Fruit fly (Drosophila melanogaster) whole organism, prepupa: Measurements from ENCODE around the gene betaNACtes1.

Experiments
- Blimp-1 ChIP-seq: fragments of 200-800 bp; sonication (Bioruptor generic); optimal IDR thresholded peaks from 3 replicates; lab custom pipeline; 2017; ENCODE audit warnings: missing biosample characterization, missing genetic modification characterization, mild to moderate bottlenecking, moderate library complexity, missing genetic modification reagents
- CG10631 ChIP-seq: fragments of 200-800 bp; sonication (Bioruptor generic); optimal IDR thresholded peaks from 2 replicates; lab custom pipeline; 2016; ENCODE audit warnings: missing biosample characterization, missing genetic modification characterization
- CG10669 ChIP-seq: fragments of 200-800 bp; sonication (Bioruptor generic); optimal IDR thresholded peaks from 3 replicates; lab custom pipeline; 2018; ENCODE audit warnings: missing biosample characterization, mild to moderate bottlenecking, missing genetic modification characterization, moderate library complexity
- CG11762 ChIP-seq: fragments of 200-800 bp; sonication (Bioruptor generic); optimal IDR thresholded peaks from 3 replicates; lab custom pipeline; 2016; ENCODE audit warnings: missing biosample characterization, missing genetic modification characterization; ENCODE audit not compliant: insufficient read depth
- CG11902 ChIP-seq: fragments of 200-800 bp; sonication (Bioruptor generic); optimal IDR thresholded peaks from 3 replicates; lab custom pipeline; 2016; ENCODE audit warnings: missing biosample characterization, missing genetic modification characterization
- CG15336 ChIP-seq: fragments of 200-800 bp; sonication (Bioruptor generic); IDR thresholded peaks from 2 replicates; pipeline ENCODE4 v1.3.6; 2022; ENCODE audit warnings: missing biosample characterization, missing genetic modification characterization
- CG31627 ChIP-seq: fragments of 200-800 bp; sonication (Bioruptor generic); optimal IDR thresholded peaks from 3 replicates; lab custom pipeline; 2016; ENCODE audit warnings: missing biosample characterization, missing genetic modification characterization
- CG32006 ChIP-seq: fragments of 200-800 bp; sonication (Bioruptor generic); optimal IDR thresholded peaks from 3 replicates; lab custom pipeline; 2017; ENCODE audit warnings: missing biosample characterization, mild to moderate bottlenecking, missing genetic modification characterization
- CG34406 ChIP-seq: fragments of 200-800 bp; sonication (Bioruptor generic); optimal IDR thresholded peaks from 3 replicates; lab custom pipeline; 2016; ENCODE audit warnings: missing biosample characterization, missing genetic modification characterization
- CG3919 ChIP-seq: fragments of 200-800 bp; sonication (Bioruptor generic); optimal IDR thresholded peaks from 3 replicates; lab custom pipeline; 2016; ENCODE audit warnings: missing biosample characterization, missing genetic modification characterization
- CG6163 ChIP-seq: fragments of 200-800 bp; sonication (Bioruptor generic); IDR thresholded peaks from 3 replicates; pipeline ENCODE4 v1.3.6; 2022; ENCODE audit warnings: missing biosample characterization, missing genetic modification characterization
- CG6792 ChIP-seq: fragments of 200-800 bp; sonication (Bioruptor generic); optimal IDR thresholded peaks from 3 replicates; lab custom pipeline; 2016; ENCODE audit warnings: missing biosample characterization, missing genetic modification characterization
- CG6808 ChIP-seq: fragments of 200-800 bp; sonication (Bioruptor generic); optimal IDR thresholded peaks from 3 replicates; lab custom pipeline; 2017; ENCODE audit warnings: missing biosample characterization, missing genetic modification characterization, mild to moderate bottlenecking, moderate library complexity, missing genetic modification reagents
- CG7368 ChIP-seq: fragments of 200-800 bp; sonication (Bioruptor generic); optimal IDR thresholded peaks from 3 replicates; lab custom pipeline; 2016; ENCODE audit warnings: missing biosample characterization, missing genetic modification characterization
- CG8119 ChIP-seq: fragments of 200-800 bp; sonication (Bioruptor generic); IDR thresholded peaks from 3 replicates; pipeline ENCODE4 v1.3.6; 2022; ENCODE audit warnings: missing biosample characterization, missing genetic modification characterization
- CG8632 ChIP-seq: fragments of 200-800 bp; sonication (Bioruptor generic); optimal IDR thresholded peaks from 3 replicates; lab custom pipeline; 2016; ENCODE audit warnings: missing biosample characterization, missing genetic modification characterization
- CG9139 ChIP-seq: fragments of 200-800 bp; sonication (Bioruptor generic); optimal IDR thresholded peaks from 3 replicates; lab custom pipeline; 2017; ENCODE audit warnings: missing biosample characterization, mild to moderate bottlenecking, missing genetic modification characterization
- Eip78C ChIP-seq: fragments of 200-800 bp; sonication (Bioruptor generic); peaks from one replicate; lab custom pipeline; 2016; ENCODE audit warnings: missing biosample characterization, missing genetic modification characterization
- Ets21C ChIP-seq: fragments of 200-800 bp; sonication (Bioruptor generic); optimal IDR thresholded peaks from 3 replicates; lab custom pipeline; 2016; ENCODE audit warnings: missing biosample characterization, missing genetic modification characterization
- Gug ChIP-seq: fragments of 200-800 bp; sonication (Bioruptor generic); IDR thresholded peaks from 2 replicates; pipeline ENCODE4 v1.3.6; 2022; ENCODE audit warnings: missing biosample characterization, missing genetic modification characterization
- Hr38 ChIP-seq: sonication (Bioruptor generic); optimal IDR thresholded peaks from 2 replicates; lab custom pipeline; 2016; ENCODE audit warnings: missing biosample characterization, missing genetic modification characterization
- Hr39 ChIP-seq: fragments of 200-800 bp; sonication (Bioruptor generic); optimal IDR thresholded peaks from 2 replicates; lab custom pipeline; 2016; ENCODE audit warnings: missing biosample characterization, missing genetic modification characterization
- Lpt ChIP-seq: fragments of 200-800 bp; sonication (Bioruptor generic); optimal IDR thresholded peaks from 3 replicates; lab custom pipeline; 2016; ENCODE audit warnings: missing biosample characterization, missing genetic modification characterization
- Met ChIP-seq: fragments of 200-800 bp; sonication (Bioruptor generic); optimal IDR thresholded peaks from 3 replicates; lab custom pipeline; 2016; ENCODE audit warnings: missing biosample characterization, missing genetic modification characterization
- Sox14 ChIP-seq: fragments of 200-800 bp; sonication (Bioruptor generic); optimal IDR thresholded peaks from 3 replicates; lab custom pipeline; 2016; ENCODE audit warnings: missing biosample characterization, missing genetic modification characterization
- achi ChIP-seq: fragments of 200-800 bp; sonication (Bioruptor generic); optimal IDR thresholded peaks from 3 replicates; lab custom pipeline; 2016; ENCODE audit warnings: missing biosample characterization, missing genetic modification characterization
- acj6 ChIP-seq: fragments of 200-800 bp; sonication (Bioruptor generic); optimal IDR thresholded peaks from 3 replicates; lab custom pipeline; 2016; ENCODE audit warnings: missing biosample characterization, missing genetic modification characterization
- dsx ChIP-seq: fragments of 200-800 bp; optimal IDR thresholded peaks from 3 replicates; lab custom pipeline; 2019; ENCODE audit warnings: missing biosample characterization, mild to moderate bottlenecking, missing genetic modification characterization, moderate library complexity; ENCODE audit not compliant: poor library complexity, severe bottlenecking
- eg ChIP-seq: fragments of 200-800 bp; sonication (Bioruptor generic); IDR thresholded peaks from 3 replicates; pipeline ENCODE4 v1.3.6; 2022; ENCODE audit warnings: missing biosample characterization, missing genetic modification characterization
- fkh ChIP-seq: fragments of 200-800 bp; sonication (Bioruptor generic); optimal IDR thresholded peaks from 3 replicates; lab custom pipeline; 2017; ENCODE audit warnings: missing biosample characterization, mild to moderate bottlenecking, missing genetic modification characterization, moderate library complexity
- lz ChIP-seq: fragments of 200-800 bp; sonication (Bioruptor generic); optimal IDR thresholded peaks from 3 replicates; lab custom pipeline; 2016; ENCODE audit warnings: missing biosample characterization, missing genetic modification characterization
- pdm3 ChIP-seq: fragments of 200-800 bp; sonication (Bioruptor generic); optimal IDR thresholded peaks from 3 replicates; lab custom pipeline; 2016; ENCODE audit warnings: missing biosample characterization, missing genetic modification characterization
- salr ChIP-seq, 2 experiments: fragments of 200-800 bp; sonication (Bioruptor generic); optimal IDR thresholded peaks; 3 replicates each; lab custom pipeline; 2016 to 2018; ENCODE audit warnings: missing biosample characterization in 2 of 2, missing genetic modification characterization in 2 of 2, mild to moderate bottlenecking in 1 of 2
- spab ChIP-seq: fragments of 200-800 bp; sonication (Bioruptor generic); optimal IDR thresholded peaks from 2 replicates; lab custom pipeline; 2017; ENCODE audit warnings: missing biosample characterization, mild to moderate bottlenecking, missing genetic modification characterization, missing genetic modification reagents
- ss ChIP-seq, 2 experiments: fragments of 200-800 bp; sonication (Bioruptor generic); optimal IDR thresholded peaks; 2 replicates in 1 of 2; 3 replicates in 1 of 2; lab custom pipeline; 2017 to 2018; ENCODE audit warnings: mild to moderate bottlenecking in 2 of 2, missing biosample characterization in 2 of 2, missing genetic modification characterization in 2 of 2, moderate library complexity in 1 of 2
- vri ChIP-seq: fragments of 200-800 bp; sonication (Bioruptor generic); optimal IDR thresholded peaks from 3 replicates; lab custom pipeline; 2016; ENCODE audit warnings: missing biosample characterization, mild to moderate bottlenecking, missing genetic modification characterization

The betaNACtes1 gene

DNA sequence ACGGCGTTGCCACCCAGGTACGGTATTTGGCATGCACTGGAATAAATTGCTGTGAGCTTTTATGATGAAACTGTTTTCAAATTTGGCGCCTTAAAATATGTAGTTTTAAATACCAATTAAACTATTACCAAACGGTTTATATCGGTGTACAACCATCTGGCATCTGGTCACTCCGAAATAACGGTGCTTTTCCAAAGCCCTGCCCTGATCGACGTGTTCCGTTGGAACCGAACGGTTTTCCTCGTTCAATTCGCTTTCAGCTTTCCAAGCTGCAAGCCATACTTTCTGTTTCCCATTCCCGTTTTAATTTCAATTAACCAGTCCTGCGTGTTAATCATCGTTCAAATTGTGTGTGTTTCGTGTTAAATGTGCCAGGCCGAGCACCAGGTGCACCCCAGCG is 20.6 kb upstream of the betaNACtes1 start, which contains the start of gene yl:
Gene yl, plus strand, starts transcription at position 202 of the 400 bp plus-strand sequence.
- TF ChIP-seq CG15336 (GFP tag; lab: Robert Waterston, UW): no peak
- TF ChIP-seq CG32006: no peak
- no peak for TF ChIP-seq eg (GFP tag; lab: Robert Waterston, UW)
- TF ChIP-seq achi (GFP tag; lab: Kevin White, UChicago): no peak
- TF ChIP-seq Ets21C: no peak
- TF ChIP-seq CG8119 (GFP tag; lab: Robert Waterston, UW): no peak
- TF ChIP-seq lz (GFP tag; lab: Kevin White, UChicago): no peak
- no peak for TF ChIP-seq Hr38 (GFP tag; lab: Kevin White, UChicago)
- no peak for TF ChIP-seq CG10669 (GFP tag; lab: Kevin White, UChicago)
- no peak for TF ChIP-seq fkh (GFP tag; lab: Kevin White, UChicago)
- TF ChIP-seq CG10631: no peak
- TF ChIP-seq Eip78C: no peak
- no peak for TF ChIP-seq CG3919 (GFP tag; lab: Kevin White, UChicago)
- TF ChIP-seq CG6163: no peak
- TF ChIP-seq Gug (GFP tag; lab: Robert Waterston, UW): no peak
- TF ChIP-seq CG7368: no peak
- no peak for TF ChIP-seq vri (GFP tag; lab: Kevin White, UChicago)
- no peak for TF ChIP-seq Lpt (GFP tag; lab: Kevin White, UChicago)
- TF ChIP-seq CG31627 (GFP tag; lab: Kevin White, UChicago): no peak

DNA sequence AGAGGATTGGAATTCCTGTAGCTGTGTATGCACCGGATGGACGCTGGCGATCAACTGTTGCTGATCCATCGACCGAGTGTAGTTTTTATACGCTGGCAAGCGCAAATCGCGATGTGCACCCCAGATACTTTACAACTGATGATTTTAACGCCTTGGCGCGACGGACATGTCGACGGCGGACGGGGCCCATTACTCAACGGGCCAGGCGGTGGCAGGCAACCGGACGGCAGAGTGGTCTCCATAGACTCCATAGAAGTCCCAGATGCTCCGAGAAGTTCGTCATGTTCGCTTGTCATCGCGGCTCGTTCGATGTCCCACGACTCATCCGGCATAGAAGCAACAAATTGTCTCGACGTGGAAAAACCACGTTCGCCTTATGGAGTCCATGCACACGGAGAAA is 19.5 kb upstream of the betaNACtes1 start, which contains the start of gene CG13403:
Gene CG13403, minus strand, starts transcription at position 101 of the 400 bp plus-strand sequence.
- TF ChIP-seq CG6808 (GFP tag; lab: Kevin White, UChicago): no peak
- no peak for TF ChIP-seq CG15336 (GFP tag; lab: Robert Waterston, UW)
- no peak for TF ChIP-seq CG8632 (GFP tag; lab: Kevin White, UChicago)
- TF ChIP-seq CG7368: no peak
- no peak for TF ChIP-seq Gug (GFP tag; lab: Robert Waterston, UW)
- no peak for TF ChIP-seq dsx (GFP tag; lab: Kevin White, UChicago)
- TF ChIP-seq Met (GFP tag; lab: Kevin White, UChicago): no peak
- TF ChIP-seq CG6792 (GFP tag; lab: Kevin White, UChicago): no peak
- no peak for TF ChIP-seq spab
- TF ChIP-seq CG11902 (GFP tag; lab: Kevin White, UChicago): no peak
- no peak for TF ChIP-seq CG9139 (GFP tag; lab: Kevin White, UChicago)
- TF ChIP-seq Blimp-1 (GFP tag; lab: Kevin White, UChicago): no peak
- TF ChIP-seq Hr38 (GFP tag; lab: Kevin White, UChicago): no peak
- no peak for TF ChIP-seq salr (GFP tag; optimal IDR thresholded peaks at IDR 0.05; lab: Kevin White, UChicago)
- no peak for TF ChIP-seq eg (GFP tag; lab: Robert Waterston, UW)
- no peak for TF ChIP-seq CG11762 (GFP tag; lab: Kevin White, UChicago)
- TF ChIP-seq fkh (GFP tag; lab: Kevin White, UChicago): no peak

- TF ChIP-seq Gug (GFP tag; lab: Robert Waterston, UW) (no peak), CG32006 (no peak), ss (GFP tag; optimal IDR thresholded peaks at IDR 0.05; lab: Kevin White, UChicago) (no peak), CG11902 (GFP tag; lab: Kevin White, UChicago) (no peak), pdm3 (GFP tag; lab: Kevin White, UChicago) (no peak), dsx (GFP tag; lab: Kevin White, UChicago) (no peak), CG9139 (GFP tag; lab: Kevin White, UChicago) (no peak), CG3919 (GFP tag; lab: Kevin White, UChicago) (no peak), CG34406 (GFP tag; lab: Kevin White, UChicago) (no peak), achi (GFP tag; lab: Kevin White, UChicago) (no peak), CG31627 (GFP tag; lab: Kevin White, UChicago) (no peak), acj6 (GFP tag; lab: Kevin White, UChicago) (no peak), Ets21C (no peak), Blimp-1 (GFP tag; lab: Kevin White, UChicago) (no peak), Sox14 (GFP tag; lab: Kevin White, UChicago) (no peak), Hr39 (no peak)
Observed at dm6 chrX:14189216-14189615, 16.8 kb upstream of the betaNACtes1 start, which contains the start of gene CG11585. Gene CG11585 (plus strand): TSS chrX:14189516.
